Worm (Caenorhabditis elegans) whole organism, late embryonic: ENCODE results near the gene dnpp-1.

Experiments
- K02D7.2 ChIP-seq: sonication (generic microtip); optimal IDR thresholded peaks from 2 replicates; lab custom pipeline; 2017; ENCODE audit warnings: mild to moderate bottlenecking, missing genetic modification characterization, missing compliant biosample characterization
- T23F11.4 ChIP-seq: fragments of 200-800 bp; sonication (Bioruptor generic); optimal IDR thresholded peaks from 2 replicates; lab custom pipeline; 2018; ENCODE audit warnings: mild to moderate bottlenecking, missing genetic modification characterization, missing compliant biosample characterization
- ahr-1 ChIP-seq: sonication (generic microtip); optimal IDR thresholded peaks from 2 replicates; lab custom pipeline; 2016; ENCODE audit warnings: missing genetic modification characterization, missing compliant biosample characterization
- ama-1 ChIP-seq: fragments of 150-350 bp; optimal IDR thresholded peaks from 2 replicates; lab custom pipeline; 2014
- ceh-14 ChIP-seq: sonication (generic microtip); optimal IDR thresholded peaks from 2 replicates; lab custom pipeline; 2016; ENCODE audit warnings: missing genotype, missing genetic modification characterization, missing compliant biosample characterization
- ceh-18 ChIP-seq: sonication (generic microtip); optimal IDR thresholded peaks from 2 replicates; lab custom pipeline; 2016; ENCODE audit warnings: missing genetic modification characterization, missing compliant biosample characterization
- ceh-22 ChIP-seq: sonication (generic microtip); optimal IDR thresholded peaks from 2 replicates; lab custom pipeline; 2017; ENCODE audit warnings: missing biosample characterization, missing genetic modification characterization
- ceh-24 ChIP-seq: sonication (generic microtip); optimal IDR thresholded peaks from 2 replicates; lab custom pipeline; 2016; ENCODE audit warnings: mild to moderate bottlenecking, missing genetic modification characterization, missing compliant biosample characterization
- ceh-30 ChIP-seq: fragments of 150-350 bp; optimal IDR thresholded peaks from 2 replicates; lab custom pipeline; 2014; ENCODE audit warnings: missing biosample characterization, missing genetic modification characterization
- ceh-34 ChIP-seq: sonication (generic microtip); optimal IDR thresholded peaks from 2 replicates; lab custom pipeline; 2016; ENCODE audit warnings: mild to moderate bottlenecking, missing genetic modification characterization, missing compliant biosample characterization
- ceh-45 ChIP-seq: fragments of 200-800 bp; sonication (Bioruptor generic); IDR thresholded peaks from 2 replicates; pipeline ENCODE4 v1.3.6; 2022; ENCODE audit warnings: missing genetic modification reagents, missing genetic modification characterization, missing compliant biosample characterization
- ceh-48 ChIP-seq: sonication (generic microtip); optimal IDR thresholded peaks from 2 replicates; lab custom pipeline; 2016; ENCODE audit warnings: missing genetic modification characterization, inconsistent platforms, missing compliant biosample characterization
- ceh-6 ChIP-seq: fragments of 200-800 bp; sonication (Bioruptor generic); optimal IDR thresholded peaks from 2 replicates; lab custom pipeline; 2018; ENCODE audit warnings: mild to moderate bottlenecking, missing genetic modification characterization, missing compliant biosample characterization
- ceh-9 ChIP-seq: sonication (generic microtip); optimal IDR thresholded peaks from 2 replicates; lab custom pipeline; 2016; ENCODE audit warnings: mild to moderate bottlenecking, missing genetic modification characterization, inconsistent platforms, missing compliant biosample characterization
- elt-4 ChIP-seq: sonication (generic microtip); optimal IDR thresholded peaks from 2 replicates; lab custom pipeline; 2016; ENCODE audit warnings: missing genetic modification characterization, missing compliant biosample characterization
- ets-4 ChIP-seq: sonication (generic microtip); optimal IDR thresholded peaks from 2 replicates; lab custom pipeline; 2016; ENCODE audit warnings: missing genetic modification characterization, missing compliant biosample characterization
- fax-1 ChIP-seq: sonication (generic microtip); optimal IDR thresholded peaks from 2 replicates; lab custom pipeline; 2016; ENCODE audit warnings: missing genotype, missing genetic modification characterization, missing compliant biosample characterization
- fkh-10 ChIP-seq: fragments of 150-350 bp; optimal IDR thresholded peaks from 2 replicates; lab custom pipeline; 2014; ENCODE audit warnings: missing biosample characterization, missing genetic modification reagents, missing genetic modification characterization
- fkh-6 ChIP-seq: sonication (generic microtip); optimal IDR thresholded peaks from 2 replicates; lab custom pipeline; 2016; ENCODE audit warnings: missing genetic modification characterization, missing compliant biosample characterization
- gmeb-2 ChIP-seq: sonication (generic microtip); optimal IDR thresholded peaks from 2 replicates; lab custom pipeline; 2016; ENCODE audit warnings: missing genetic modification characterization, inconsistent platforms, missing compliant biosample characterization
- hlh-13 ChIP-seq: fragments of 200-800 bp; sonication (Bioruptor generic); optimal IDR thresholded peaks from 2 replicates; lab custom pipeline; 2018; ENCODE audit warnings: mild to moderate bottlenecking, missing genetic modification characterization, missing compliant biosample characterization
- hlh-30 ChIP-seq: sonication (generic microtip); optimal IDR thresholded peaks from 2 replicates; lab custom pipeline; 2017; ENCODE audit warnings: antibody characterized with exemption, missing genetic modification characterization, missing compliant biosample characterization; ENCODE audit not compliant: insufficient read depth
- hlh-6 ChIP-seq: sonication (generic microtip); optimal IDR thresholded peaks from 2 replicates; lab custom pipeline; 2016; ENCODE audit warnings: missing genotype, missing genetic modification characterization, missing compliant biosample characterization
- hlh-8 ChIP-seq: sonication (generic microtip); optimal IDR thresholded peaks from 2 replicates; lab custom pipeline; 2016; ENCODE audit warnings: missing genotype, missing genetic modification characterization, missing compliant biosample characterization
- lin-11 ChIP-seq: fragments of 200-800 bp; sonication (Bioruptor generic); optimal IDR thresholded peaks from 2 replicates; lab custom pipeline; 2018; ENCODE audit warnings: mild to moderate bottlenecking, missing genetic modification characterization, missing compliant biosample characterization
- nfya-1 ChIP-seq: sonication (generic microtip); optimal IDR thresholded peaks from 2 replicates; lab custom pipeline; 2017; ENCODE audit warnings: missing genetic modification characterization, mild to moderate bottlenecking, missing compliant biosample characterization, antibody characterized with exemption, moderate library complexity
- nhr-11 ChIP-seq: fragments of 150-350 bp; optimal IDR thresholded peaks from 2 replicates; lab custom pipeline; 2014; ENCODE audit warnings: missing biosample characterization, missing genetic modification characterization
- pag-3 ChIP-seq: sonication (generic microtip); optimal IDR thresholded peaks from 2 replicates; lab custom pipeline; 2016; ENCODE audit warnings: missing compliant biosample characterization, missing genetic modification characterization, borderline replicate concordance
- pax-1 ChIP-seq: fragments of 150-350 bp; optimal IDR thresholded peaks from 2 replicates; lab custom pipeline; 2014; ENCODE audit warnings: missing biosample characterization, missing genetic modification characterization
- pha-2 ChIP-seq: sonication (generic microtip); optimal IDR thresholded peaks from 2 replicates; lab custom pipeline; 2017; ENCODE audit warnings: mild to moderate bottlenecking, missing genetic modification characterization, missing compliant biosample characterization
- pha-4 ChIP-seq: fragments of 150-350 bp; optimal IDR thresholded peaks from 2 replicates; lab custom pipeline; 2018; ENCODE audit warnings: missing biosample characterization, missing genetic modification reagents, missing genetic modification characterization
- pqm-1 ChIP-seq: sonication (generic microtip); optimal IDR thresholded peaks from 2 replicates; lab custom pipeline; 2016; ENCODE audit warnings: missing genetic modification characterization, missing compliant biosample characterization
- pros-1 ChIP-seq: fragments of 150-350 bp; optimal IDR thresholded peaks from 2 replicates; lab custom pipeline; 2014; ENCODE audit warnings: missing biosample characterization, missing genetic modification reagents, missing genetic modification characterization
- ref-2 ChIP-seq: sonication (generic microtip); optimal IDR thresholded peaks from 2 replicates; lab custom pipeline; 2016; ENCODE audit warnings: missing genetic modification characterization, missing compliant biosample characterization
- rnt-1 ChIP-seq: sonication (generic microtip); optimal IDR thresholded peaks from 2 replicates; lab custom pipeline; 2016; ENCODE audit warnings: missing genetic modification characterization, missing compliant biosample characterization
- sox-2 ChIP-seq: fragments of 200-800 bp; sonication (Bioruptor generic); IDR thresholded peaks from 2 replicates; pipeline ENCODE4 v1.3.6; 2022; ENCODE audit warnings: missing genetic modification reagents, missing genetic modification characterization, missing compliant biosample characterization
- sox-4 ChIP-seq: sonication (generic microtip); optimal IDR thresholded peaks from 2 replicates; lab custom pipeline; 2017; ENCODE audit warnings: mild to moderate bottlenecking, missing genetic modification characterization, inconsistent platforms, missing compliant biosample characterization
- syd-9 ChIP-seq: sonication (generic microtip); optimal IDR thresholded peaks from 2 replicates; lab custom pipeline; 2016; ENCODE audit warnings: mild to moderate bottlenecking, missing genetic modification characterization, moderate library complexity, missing compliant biosample characterization
- unc-3 ChIP-seq, 2 experiments: fragments of 200-800 bp in 1 of 2; sonication (Bioruptor generic) in 1 of 2; sonication (generic microtip) in 1 of 2; conservative IDR thresholded peaks in 1 of 2; optimal IDR thresholded peaks in 1 of 2; 2 replicates each; pipeline versions ENCODE4 v1.3.6 to Lab custom; 2016 to 2022; ENCODE audit warnings: missing compliant biosample characterization in 2 of 2, missing genetic modification characterization in 2 of 2, missing genetic modification reagents in 1 of 2
- unc-55 ChIP-seq: sonication (generic microtip); optimal IDR thresholded peaks from 2 replicates; lab custom pipeline; 2017; ENCODE audit warnings: missing biosample characterization, missing genetic modification reagents, missing genetic modification characterization
- zip-5 ChIP-seq: sonication (generic microtip); optimal IDR thresholded peaks from 2 replicates; lab custom pipeline; 2016; ENCODE audit warnings: missing genetic modification characterization, missing compliant biosample characterization
- ztf-16 ChIP-seq: sonication (generic microtip); optimal IDR thresholded peaks from 2 replicates; lab custom pipeline; 2017; ENCODE audit warnings: missing genetic modification characterization, missing compliant biosample characterization

The dnpp-1 gene

DNA sequence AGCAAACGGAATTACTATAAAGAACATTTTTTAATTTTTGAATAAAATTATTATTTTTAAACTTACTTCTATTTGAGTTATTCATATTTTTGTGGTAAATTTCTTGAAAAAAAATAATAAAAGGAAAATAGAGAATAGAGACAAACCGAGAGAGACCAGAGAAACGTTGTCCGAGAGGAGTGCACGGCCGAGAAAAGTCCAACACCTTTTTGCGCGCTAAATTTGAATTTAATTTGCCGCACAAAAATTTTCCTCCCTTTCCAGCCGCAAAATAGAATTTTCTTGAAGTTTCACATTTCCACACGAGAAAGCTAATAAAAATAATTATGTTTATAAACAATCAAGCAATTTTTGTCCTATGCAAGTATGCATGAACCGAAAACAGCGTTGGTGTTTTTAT lies 8.2 kb upstream of the dnpp-1 start, which contains the start of the genes F01F1.11 and F01F1.3 (continued):
- TF ChIP-seq T23F11.4 (GFP tag; lab: Kevin White, UChicago) = no peak
- TF ChIP-seq pag-3 (tag; lab: Kevin White, UChicago) = no peak
- no peak for TF ChIP-seq pha-2
- no peak for TF ChIP-seq lin-11 (tag; lab: Kevin White, UChicago)
- peak; percentile 35 for TF ChIP-seq ceh-14 (tag; lab: Kevin White, UChicago)
- TF ChIP-seq nhr-11 (tag; lab: Kevin White, UChicago) = no peak
- no peak for TF ChIP-seq ceh-22 (tag; lab: Kevin White, UChicago)
- no peak for TF ChIP-seq ceh-9 (tag; lab: Kevin White, UChicago)
- no peak for TF ChIP-seq gmeb-2 (tag; lab: Kevin White, UChicago)
- no peak for TF ChIP-seq hlh-8
- TF ChIP-seq sox-2 (GFP tag; lab: Robert Waterston, UW) = no peak
- peak; percentile 7 for TF ChIP-seq nfya-1 (tag; lab: Kevin White, UChicago)
- no peak for TF ChIP-seq ceh-48 (tag; lab: Kevin White, UChicago)
- no peak for TF ChIP-seq ceh-24 (tag; lab: Kevin White, UChicago)
- peak; percentile 53 for TF ChIP-seq fax-1 (tag; lab: Kevin White, UChicago)
- no peak for TF ChIP-seq hlh-6 (tag; lab: Kevin White, UChicago)
- TF ChIP-seq ztf-16 (tag; lab: Kevin White, UChicago) = no peak
- TF ChIP-seq sox-4 (tag; lab: Kevin White, UChicago) = no peak

DNA sequence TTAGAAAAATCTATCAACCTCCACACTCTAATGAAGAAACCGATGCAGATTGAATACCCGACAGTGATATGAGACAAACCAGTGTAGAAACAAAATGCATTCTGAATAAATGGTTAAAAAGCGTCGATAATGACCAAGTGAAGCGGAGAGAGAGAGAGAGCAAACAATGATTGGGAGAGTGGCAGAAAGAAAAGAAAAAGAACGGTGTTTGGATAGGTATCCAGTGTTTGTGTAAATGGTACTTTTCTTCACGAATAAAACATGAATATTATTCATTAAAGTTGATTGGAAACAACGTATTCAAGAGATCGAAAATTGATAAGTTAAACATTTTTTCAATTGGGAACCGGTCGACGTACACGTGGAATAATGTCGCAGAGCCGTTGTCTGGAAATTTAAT lies 5.8 kb upstream of the dnpp-1 start, which contains the start of gene F01F1.15:
F01F1.15 (minus strand) TSS at position 101 of the 400 bp plus-strand sequence.
- TF ChIP-seq ref-2 = no peak
- no peak for TF ChIP-seq pha-4 (tag; lab: Kevin White, UChicago)
- no peak for TF ChIP-seq fkh-6
- no peak for TF ChIP-seq pha-2
- no peak for TF ChIP-seq unc-55
- TF ChIP-seq rnt-1 (tag; lab: Kevin White, UChicago) = no peak
- no peak for TF ChIP-seq pros-1 (tag; lab: Kevin White, UChicago)
- TF ChIP-seq elt-4 = no peak
- no peak for TF ChIP-seq ceh-18
- no peak for TF ChIP-seq zip-5 (tag; lab: Kevin White, UChicago)
- no peak for TF ChIP-seq ets-4

DNA sequence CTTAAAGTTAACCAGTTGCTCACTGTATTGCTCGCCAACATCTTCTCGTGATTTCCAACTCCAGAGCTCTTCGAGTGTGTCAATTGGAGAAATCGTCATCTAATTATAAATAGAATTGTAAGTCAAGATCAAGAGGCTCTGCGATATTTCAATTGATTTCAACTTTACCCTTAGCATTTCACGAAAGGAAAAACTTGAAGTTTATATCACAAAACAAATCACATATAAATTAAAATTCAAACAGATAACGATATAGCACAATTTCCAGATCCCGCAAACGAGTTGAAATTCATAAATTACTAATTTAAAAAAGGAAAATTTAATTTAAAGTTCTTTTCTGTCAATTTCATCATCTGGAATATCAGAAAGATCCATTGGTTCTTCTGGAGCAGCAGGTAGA lies 4.8 kb upstream of the dnpp-1 start, which contains the start of gene eng-1:
eng-1 (minus strand) TSS at position 101 of the 400 bp plus-strand sequence.
- TF ChIP-seq ceh-22 (tag; lab: Kevin White, UChicago) = no peak
- TF ChIP-seq zip-5 (tag; lab: Kevin White, UChicago) = no peak
- TF ChIP-seq ceh-30 (tag; lab: Kevin White, UChicago) = no peak
- no peak for TF ChIP-seq sox-4 (tag; lab: Kevin White, UChicago)
- no peak for TF ChIP-seq unc-3 (GFP tag; conservative IDR thresholded peaks at IDR 0.05; lab: Robert Waterston, UW)
- no peak for TF ChIP-seq unc-3 (tag; optimal IDR thresholded peaks at IDR 0.05; lab: Kevin White, UChicago)
- TF ChIP-seq ceh-34 (tag; lab: Kevin White, UChicago) = no peak
- TF ChIP-seq T23F11.4 (GFP tag; lab: Kevin White, UChicago) = no peak
- no peak for TF ChIP-seq pax-1 (tag; lab: Kevin White, UChicago)
- no peak for TF ChIP-seq ahr-1 (tag; lab: Kevin White, UChicago)
- no peak for TF ChIP-seq pqm-1
- TF ChIP-seq ama-1 (lab: Kevin White, UChicago) = no peak
- TF ChIP-seq ceh-45 = no peak
- no peak for TF ChIP-seq hlh-8
- no peak for TF ChIP-seq fkh-10 (GFP tag; lab: Kevin White, UChicago)
- no peak for TF ChIP-seq K02D7.2 (tag; lab: Kevin White, UChicago)
- TF ChIP-seq hlh-13 (GFP tag; lab: Kevin White, UChicago) = no peak
- TF ChIP-seq ceh-6 (GFP tag; lab: Kevin White, UChicago) = no peak
- no peak for TF ChIP-seq hlh-30 (tag; lab: Kevin White, UChicago)
- TF ChIP-seq syd-9 (tag; lab: Kevin White, UChicago) = no peak
- TF ChIP-seq, all 69 proteins: peak for 0
